Worm (Caenorhabditis elegans): ENCODE data around the gene glb-11.
A peak's percentile ranks its signal among the peaks of the same experiment; 100 is the strongest.

glb-11 gene

DNA sequence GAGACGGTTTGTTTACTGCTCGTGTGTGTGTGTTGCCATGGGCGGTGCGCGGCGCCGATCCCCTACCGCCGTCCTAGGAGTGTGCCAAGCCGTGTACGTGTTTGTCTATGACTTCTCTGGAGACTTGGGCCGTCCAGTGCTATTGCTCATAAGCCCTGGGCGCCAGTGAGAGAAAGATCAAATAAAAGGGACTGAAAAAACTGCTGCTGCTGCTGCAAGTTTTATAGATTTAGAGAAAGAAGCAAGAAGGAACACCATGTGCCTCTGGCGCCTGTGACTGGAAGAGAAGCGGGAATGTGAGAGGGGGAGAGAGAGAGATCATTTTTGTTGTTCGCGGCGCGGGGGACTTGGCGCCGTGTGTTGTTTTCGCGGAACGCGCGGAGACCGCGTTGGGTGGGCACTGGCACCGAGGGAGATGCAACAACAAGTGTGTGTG lies 7.9 kb downstream of the glb-11 start (continued):
- no peak for TF ChIP-seq ceh-16 (tag; optimal IDR thresholded peaks at IDR 0.05)
- no peak for TF ChIP-seq nhr-10 (tag; optimal IDR thresholded peaks at IDR 0.05)
- peak in 1 of 2 experiments; percentile 34 for TF ChIP-seq lsy-2 (tag; optimal IDR thresholded peaks at IDR 0.05)
- TF ChIP-seq skn-1 (tag; optimal IDR thresholded peaks at IDR 0.05) = no peak
- TF ChIP-seq R02D3.7 (tag; optimal IDR thresholded peaks at IDR 0.05) = no peak
- no peak for TF ChIP-seq unc-39 (tag; optimal IDR thresholded peaks at IDR 0.05)
- TF ChIP-seq alr-1 (tag; optimal IDR thresholded peaks at IDR 0.05) = no peak
- no peak for TF ChIP-seq nhr-21 (tag; optimal IDR thresholded peaks at IDR 0.05)
- no peak for TF ChIP-seq ztf-11 (tag; optimal IDR thresholded peaks at IDR 0.05)
- no peak for TF ChIP-seq zag-1 (tag; optimal IDR thresholded peaks at IDR 0.05)
- no peak for TF ChIP-seq egl-27 (tag; optimal IDR thresholded peaks at IDR 0.05)
- TF ChIP-seq gmeb-1 (tag; optimal IDR thresholded peaks at IDR 0.05) = no peak
- TF ChIP-seq nhr-11 (tag; optimal IDR thresholded peaks at IDR 0.05) = no peak
- no peak for TF ChIP-seq nhr-25 (tag; optimal IDR thresholded peaks at IDR 0.05)
- TF ChIP-seq sma-9 (GFP tag; optimal IDR thresholded peaks at IDR 0.05) = peak; percentile 12
- no peak for TF ChIP-seq sma-9 (tag; optimal IDR thresholded peaks at IDR 0.05)
- TF ChIP-seq C34F6.9 (tag; optimal IDR thresholded peaks at IDR 0.05) = peak; percentile 8
- TF ChIP-seq fos-1 (tag; optimal IDR thresholded peaks at IDR 0.05) = peak; percentile 0
- TF ChIP-seq nhr-77 (tag; optimal IDR thresholded peaks at IDR 0.05) = no peak
- TF ChIP-seq ztf-1 (GFP tag; conservative IDR thresholded peaks at IDR 0.05) = no peak
- TF ChIP-seq lin-13 (GFP tag; optimal IDR thresholded peaks at IDR 0.05) = no peak
- TF ChIP-seq nhr-237 (tag; optimal IDR thresholded peaks at IDR 0.05) = no peak
- no peak for TF ChIP-seq dmd-4 (tag; optimal IDR thresholded peaks at IDR 0.05)

DNA sequence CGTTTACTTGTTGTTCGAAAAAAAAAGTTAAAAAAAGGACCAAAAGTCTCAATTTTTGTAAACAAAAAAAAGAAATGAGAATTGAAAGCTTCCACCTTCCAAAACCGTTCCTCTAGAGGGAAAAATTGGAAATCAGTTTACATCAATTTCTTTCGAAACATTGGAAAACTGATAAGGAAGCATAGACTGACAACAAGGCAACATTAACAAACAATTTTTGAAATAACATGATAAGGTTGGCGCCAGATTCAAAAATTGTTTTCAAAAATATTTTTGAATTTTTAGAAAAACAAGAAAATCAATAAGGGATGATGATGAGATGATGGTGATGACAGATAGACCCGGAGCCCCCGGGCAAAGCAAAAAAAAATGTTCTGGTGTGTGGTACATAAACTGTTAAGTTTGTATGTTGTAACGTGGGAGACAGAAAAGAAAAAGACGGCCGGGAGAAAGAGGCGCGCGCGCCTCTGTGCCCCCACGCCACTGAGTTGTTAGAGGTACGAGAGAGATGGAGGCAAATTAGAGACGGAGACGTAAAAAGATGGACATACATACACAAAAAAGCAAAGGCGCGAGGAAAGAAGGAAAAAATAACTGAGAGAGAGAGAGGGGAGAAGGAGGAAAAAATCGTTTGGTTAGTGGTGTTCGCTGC lies 11.9 kb downstream of the glb-11 start:
- TF ChIP-seq unc-39 (tag; optimal IDR thresholded peaks at IDR 0.05) (no peak), nhr-21 (tag; optimal IDR thresholded peaks at IDR 0.05) (no peak), lin-11 (tag; optimal IDR thresholded peaks at IDR 0.05) (no peak), nhr-6 (tag; optimal IDR thresholded peaks at IDR 0.05) (no peak), peb-1 (tag; optimal IDR thresholded peaks at IDR 0.05) (no peak), ceh-82 (tag; optimal IDR thresholded peaks at IDR 0.05) (no peak), nhr-12 (tag; optimal IDR thresholded peaks at IDR 0.05) (no peak), mdl-1 (tag; optimal IDR thresholded peaks at IDR 0.05) (peak; percentile 25 to 45), nhr-237 (tag; optimal IDR thresholded peaks at IDR 0.05) (no peak), ZK546.5 (tag; optimal IDR thresholded peaks at IDR 0.05) (no peak), sma-3 (GFP tag; optimal IDR thresholded peaks at IDR 0.05) (peak; percentile 41), Y55F3AM.14 (GFP tag; optimal IDR thresholded peaks at IDR 0.05) (no peak), nhr-11 (tag; optimal IDR thresholded peaks at IDR 0.05) (no peak), unc-62 (GFP tag; optimal IDR thresholded peaks at IDR 0.05) (no peak), sma-9 (GFP tag; optimal IDR thresholded peaks at IDR 0.05) (peak; percentile 54), sma-9 (tag; optimal IDR thresholded peaks at IDR 0.05) (no peak), lin-39 (tag; optimal IDR thresholded peaks at IDR 0.05) (no peak), lsy-2 (tag; optimal IDR thresholded peaks at IDR 0.05) (peak; percentile 33 to 48), gmeb-1 (tag; optimal IDR thresholded peaks at IDR 0.05) (peak; percentile 17), fos-1 (tag; optimal IDR thresholded peaks at IDR 0.05) (peak; percentile 14), nhr-129 (tag; optimal IDR thresholded peaks at IDR 0.05) (peak; percentile 55), ceh-16 (tag; optimal IDR thresholded peaks at IDR 0.05) (no peak), lin-13 (GFP tag; optimal IDR thresholded peaks at IDR 0.05) (peak; percentile 38), elt-1 (tag; optimal IDR thresholded peaks at IDR 0.05) (no peak), zag-1 (tag; optimal IDR thresholded peaks at IDR 0.05) (no peak), ztf-4 (tag; optimal IDR thresholded peaks at IDR 0.05) (peak; percentile 27), F13H6.1 (tag; optimal IDR thresholded peaks at IDR 0.05) (peak; percentile 89), unc-55 (GFP tag; optimal IDR thresholded peaks at IDR 0.05) (peak; percentile 69), mab-5 (tag; optimal IDR thresholded peaks at IDR 0.05) (no peak), elt-3 (tag; optimal IDR thresholded peaks at IDR 0.05) (no peak), aly-2 (tag; optimal IDR thresholded peaks at IDR 0.05) (no peak), nhr-25 (tag; optimal IDR thresholded peaks at IDR 0.05) (peak; percentile 62), crh-2 (tag; optimal IDR thresholded peaks at IDR 0.05) (peak; percentile 71), C34F6.9 (tag; optimal IDR thresholded peaks at IDR 0.05) (peak; percentile 64), sem-4 (tag; optimal IDR thresholded peaks at IDR 0.05) (peak; percentile 65), ama-1 (optimal IDR thresholded peaks at IDR 0.05) (no peak)
